Worm (Caenorhabditis elegans): ENCODE measurements around the gene fbxb-49.

DNA sequence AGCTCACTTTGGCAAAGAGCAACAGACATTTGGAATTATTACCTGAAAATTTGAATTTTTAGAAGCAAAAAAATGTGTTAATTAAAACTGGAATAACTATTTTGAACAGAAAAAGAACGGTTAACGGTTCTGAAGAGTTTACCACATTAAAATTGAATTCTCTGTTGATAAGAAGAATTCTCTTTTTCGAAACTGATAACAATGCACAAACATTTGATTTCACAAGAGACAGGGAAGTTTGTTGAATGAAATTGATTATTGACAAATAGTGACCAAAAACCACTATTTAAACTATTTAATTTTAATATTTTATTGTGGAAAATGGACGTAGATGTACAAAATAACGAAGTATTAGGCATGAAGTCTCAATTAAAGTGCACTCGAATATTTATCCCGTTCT, 39.3 kb downstream of the fbxb-49 start:
- no peak for TF ChIP-seq nhr-12 (tag; optimal IDR thresholded peaks at IDR 0.05)
- no peak for TF ChIP-seq cnd-1 (tag; optimal IDR thresholded peaks at IDR 0.05)
- TF ChIP-seq unc-62 (GFP tag; optimal IDR thresholded peaks at IDR 0.05): no peak
- TF ChIP-seq nhr-76 (tag; optimal IDR thresholded peaks at IDR 0.05): no peak
- TF ChIP-seq unc-39 (tag; optimal IDR thresholded peaks at IDR 0.05): no peak
- TF ChIP-seq lsy-2 (tag; optimal IDR thresholded peaks at IDR 0.05): no peak
- no peak for TF ChIP-seq nhr-28 (tag; optimal IDR thresholded peaks at IDR 0.05)
- no peak for TF ChIP-seq tbx-8 (GFP tag; optimal IDR thresholded peaks at IDR 0.05)
- no peak for TF ChIP-seq elt-1 (tag; optimal IDR thresholded peaks at IDR 0.05; ENCODE audit: borderline replicate concordance, insufficient read depth)
- no peak for TF ChIP-seq lin-13 (tag; optimal IDR thresholded peaks at IDR 0.05)
- no peak for TF ChIP-seq elt-3 (tag; optimal IDR thresholded peaks at IDR 0.05)
- no peak for TF ChIP-seq mls-2 (tag; optimal IDR thresholded peaks at IDR 0.05)

Data from whole organism, mixed stage, embryonic.